Fruit fly (Drosophila melanogaster) Kc167 (cell line): Measurements from ENCODE around the gene CG31601.

Experiments used
- Sin3A ChIP-seq: fragments of >200 bp; optimal IDR thresholded peaks from 2 replicates; lab custom pipeline; 2018; ENCODE audit warnings: missing external identifiers
- h ChIP-seq: fragments of >200 bp; optimal IDR thresholded peaks from 3 replicates; lab custom pipeline; 2018; ENCODE audit warnings: missing external identifiers
- insv ChIP-seq: fragments of >200 bp; optimal IDR thresholded peaks from 3 replicates; lab custom pipeline; 2018; ENCODE audit warnings: missing external identifiers
- psq ChIP-seq: fragments of >200 bp; optimal IDR thresholded peaks from 2 replicates; lab custom pipeline; 2017; ENCODE audit warnings: missing external identifiers
- ttk ChIP-seq: sonication (Bioruptor generic); optimal IDR thresholded peaks from 2 replicates; lab custom pipeline; 2017; ENCODE audit warnings: missing external identifiers

DNA sequence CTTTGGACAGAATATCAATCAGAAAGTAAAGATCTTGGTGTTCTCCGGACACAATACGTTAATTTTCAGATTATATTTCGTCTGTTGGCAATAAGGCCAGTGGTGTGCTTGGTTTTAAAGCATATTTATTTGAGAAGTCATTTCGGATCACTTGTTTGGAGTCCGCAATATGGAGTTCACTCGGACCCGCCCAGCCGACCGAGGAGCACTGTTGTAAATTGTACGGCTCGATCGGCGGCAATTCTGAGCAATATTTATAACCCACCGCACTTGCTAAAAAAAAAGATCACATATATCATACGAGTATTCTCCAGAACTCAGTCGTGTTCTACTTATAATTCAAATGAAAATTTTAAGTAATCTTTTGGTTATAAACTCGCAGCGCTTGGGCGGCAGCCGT lies 28.8 kb downstream of the CG31601 start, which contains the start of gene CG31693:
- no peak for TF ChIP-seq psq
- no peak for TF ChIP-seq ttk (lab: Kevin White, UChicago)
- TF ChIP-seq insv (lab: Kevin White, UChicago): no peak
- TF ChIP-seq h (lab: Kevin White, UChicago): no peak
- no peak for TF ChIP-seq Sin3A
